Worm (Caenorhabditis elegans) whole organism, L3 larva: ENCODE results near the gene hpo-12.

Source experiments
- aly-2 ChIP-seq: fragments of 150-350 bp; optimal IDR thresholded peaks from 2 replicates; lab custom pipeline; 2014; ENCODE audit warnings: missing biosample characterization, missing genetic modification characterization
- ceh-28 ChIP-seq: fragments of 150-350 bp; optimal IDR thresholded peaks from 2 replicates; lab custom pipeline; 2014; ENCODE audit warnings: missing biosample characterization, missing genetic modification reagents, missing genetic modification characterization
- egl-27 ChIP-seq: sonication (generic microtip); optimal IDR thresholded peaks from 4 replicates; lab custom pipeline; 2017; ENCODE audit warnings: missing biosample characterization, missing genetic modification reagents, missing genetic modification characterization
- mdl-1 ChIP-seq: fragments of 150-350 bp; optimal IDR thresholded peaks from 2 replicates; lab custom pipeline; 2014; ENCODE audit warnings: missing biosample characterization, missing genetic modification characterization
- nhr-11 ChIP-seq: fragments of 150-350 bp; optimal IDR thresholded peaks from 2 replicates; lab custom pipeline; 2014; ENCODE audit warnings: missing biosample characterization, missing genetic modification characterization
- pha-4 ChIP-seq: fragments of 150-350 bp; optimal IDR thresholded peaks from 2 replicates; lab custom pipeline; 2014; ENCODE audit warnings: missing biosample characterization, missing genetic modification reagents, missing genetic modification characterization
- skn-1 ChIP-seq: fragments of 150-350 bp; optimal IDR thresholded peaks from 2 replicates; lab custom pipeline; 2014; ENCODE audit warnings: missing biosample characterization, missing genetic modification characterization
- ztf-11 ChIP-seq: fragments of 150-350 bp; optimal IDR thresholded peaks from 2 replicates; lab custom pipeline; 2014; ENCODE audit warnings: missing biosample characterization, missing genetic modification characterization

- TF ChIP-seq skn-1 (tag; lab: Kevin White, UChicago) (peak; percentile 21), mdl-1 (tag; lab: Kevin White, UChicago) (no peak), ceh-28 (tag; lab: Kevin White, UChicago) (no peak), ztf-11 (no peak), egl-27 (tag; lab: Kevin White, UChicago) (no peak), nhr-11 (tag; lab: Kevin White, UChicago) (no peak), aly-2 (tag; lab: Kevin White, UChicago) (no peak), pha-4 (peak; percentile 88)
These were observed 14.5 kb upstream of the hpo-12 start, which contains the start of the genes ppm-1.H and rpl-34 for ce11 chrIV:12268272-12269045.
